Worm (Caenorhabditis elegans) whole organism, L1 larva: ENCODE measurements around the gene nlp-20.
A peak's percentile ranks its signal among the peaks of the same experiment; 100 is the strongest.
"Not testable (repeated sequence)": the region's sequence is repeated elsewhere in the genome, so short reads cannot be mapped to it uniquely, and the experiment has no call there.

Experiments
- C34B4.2 ChIP-seq: sonication (generic microtip); optimal IDR thresholded peaks from 2 replicates; lab custom pipeline; 2017; ENCODE audit warnings: mild to moderate bottlenecking, missing genetic modification characterization, missing compliant biosample characterization
- Y116A8C.19 ChIP-seq: sonication (generic microtip); optimal IDR thresholded peaks from 2 replicates; lab custom pipeline; 2016; ENCODE audit warnings: missing compliant biosample characterization, missing genetic modification characterization, borderline replicate concordance
- aha-1 ChIP-seq: fragments of 150-350 bp; optimal IDR thresholded peaks from 2 replicates; lab custom pipeline; 2014; ENCODE audit warnings: missing biosample characterization, missing genetic modification characterization
- alr-1 ChIP-seq: fragments of 200-800 bp; sonication (Bioruptor generic); optimal IDR thresholded peaks from 2 replicates; lab custom pipeline; 2018; ENCODE audit warnings: borderline replicate concordance, mild to moderate bottlenecking, missing genetic modification characterization, missing compliant biosample characterization
- blmp-1 ChIP-seq: fragments of 150-350 bp; optimal IDR thresholded peaks from 2 replicates; lab custom pipeline; 2014; ENCODE audit warnings: missing biosample characterization, missing genetic modification characterization
- ceh-8 ChIP-seq: fragments of 200-800 bp; sonication (Bioruptor generic); optimal IDR thresholded peaks from 2 replicates; lab custom pipeline; 2018; ENCODE audit warnings: mild to moderate bottlenecking, missing genetic modification characterization, moderate library complexity, missing compliant biosample characterization
- dsc-1 ChIP-seq: sonication (generic microtip); optimal IDR thresholded peaks from 2 replicates; lab custom pipeline; 2016; ENCODE audit warnings: mild to moderate bottlenecking, missing genetic modification characterization, missing compliant biosample characterization
- efl-1 ChIP-seq, 4 experiments: fragments of 150-350 bp; optimal IDR thresholded peaks in 3 of 4; peaks in 1 of 4; 1 replicate in 1 of 4; 2 replicates in 3 of 4; lab custom pipeline; 2014; ENCODE audit warnings: missing biosample characterization in 2 of 4, missing genetic modification characterization in 2 of 4, missing genetic modification reagents in 2 of 4
- egl-27 ChIP-seq, 2 experiments: fragments of 150-350 bp in 1 of 2; sonication (generic microtip); optimal IDR thresholded peaks; 3 replicates each; lab custom pipeline; 2017 to 2018; ENCODE audit warnings: missing biosample characterization in 2 of 2, missing genetic modification characterization in 2 of 2, missing genetic modification reagents in 2 of 2
- elt-3 ChIP-seq, 6 experiments: fragments of 150-350 bp in 1 of 6; sonication (generic microtip); optimal IDR thresholded peaks; 2 replicates each; lab custom pipeline; 2017 to 2018; ENCODE audit warnings: missing biosample characterization in 6 of 6, missing genetic modification characterization in 6 of 6, inconsistent platforms in 1 of 6
- fkh-10 ChIP-seq: sonication (generic microtip); optimal IDR thresholded peaks from 2 replicates; lab custom pipeline; 2017; ENCODE audit warnings: missing biosample characterization, missing genetic modification reagents, missing genetic modification characterization
- fkh-4 ChIP-seq: sonication (generic microtip); optimal IDR thresholded peaks from 2 replicates; lab custom pipeline; 2016; ENCODE audit warnings: missing compliant biosample characterization, missing genetic modification characterization, borderline replicate concordance
- fos-1 ChIP-seq: fragments of 150-350 bp; optimal IDR thresholded peaks from 2 replicates; lab custom pipeline; 2014; ENCODE audit warnings: missing biosample characterization, missing genetic modification characterization
- hlh-17 ChIP-seq: fragments of 200-800 bp; sonication (Bioruptor generic); optimal IDR thresholded peaks from 2 replicates; lab custom pipeline; 2018; ENCODE audit warnings: missing genetic modification characterization, mild to moderate bottlenecking, missing compliant biosample characterization, moderate library complexity, borderline replicate concordance
- hpl-2 ChIP-seq: fragments of 150-350 bp; optimal IDR thresholded peaks from 2 replicates; lab custom pipeline; 2014; ENCODE audit warnings: missing biosample characterization, missing genetic modification reagents, missing genetic modification characterization
- isw-1 ChIP-seq: fragments of 200-800 bp; sonication (Bioruptor generic); IDR thresholded peaks from 2 replicates; pipeline ENCODE4 v1.3.6; 2022; ENCODE audit warnings: missing genetic modification characterization, missing compliant biosample characterization
- jun-1 ChIP-seq: fragments of 150-350 bp; optimal IDR thresholded peaks from 2 replicates; lab custom pipeline; 2014; ENCODE audit warnings: missing biosample characterization, missing genetic modification reagents, missing genetic modification characterization
- lin-15B ChIP-seq: fragments of 150-350 bp; sonication (generic microtip); optimal IDR thresholded peaks from 3 replicates; lab custom pipeline; 2014; ENCODE audit warnings: missing biosample characterization, missing genetic modification characterization
- lin-39 ChIP-seq: fragments of 150-350 bp; optimal IDR thresholded peaks from 2 replicates; lab custom pipeline; 2014; ENCODE audit warnings: missing biosample characterization, missing genetic modification reagents, missing genetic modification characterization
- mep-1 ChIP-seq: fragments of 150-350 bp; optimal IDR thresholded peaks from 2 replicates; lab custom pipeline; 2014; ENCODE audit warnings: missing biosample characterization, missing genetic modification characterization
- nhr-11 ChIP-seq: fragments of 150-350 bp; optimal IDR thresholded peaks from 2 replicates; lab custom pipeline; 2014; ENCODE audit warnings: missing biosample characterization, missing genetic modification characterization
- nhr-12 ChIP-seq: sonication (generic microtip); optimal IDR thresholded peaks from 2 replicates; lab custom pipeline; 2017; ENCODE audit warnings: missing biosample characterization, missing genetic modification characterization
- nhr-19 ChIP-seq: fragments of 200-800 bp; sonication (Bioruptor generic); conservative IDR thresholded peaks from 2 replicates; pipeline ENCODE4 v1.3.6; 2022; ENCODE audit warnings: missing genetic modification characterization, missing compliant biosample characterization
- nhr-237 ChIP-seq: fragments of 150-350 bp; optimal IDR thresholded peaks from 2 replicates; lab custom pipeline; 2014; ENCODE audit warnings: missing biosample characterization, missing genetic modification characterization
- nhr-28 ChIP-seq: fragments of 150-350 bp; optimal IDR thresholded peaks from 2 replicates; lab custom pipeline; 2014; ENCODE audit warnings: missing biosample characterization, missing genetic modification characterization
- nhr-71 ChIP-seq: sonication (generic microtip); optimal IDR thresholded peaks from 2 replicates; lab custom pipeline; 2016; ENCODE audit warnings: mild to moderate bottlenecking, missing genetic modification characterization, moderate library complexity, missing compliant biosample characterization
- nhr-77 ChIP-seq: fragments of 150-350 bp; optimal IDR thresholded peaks from 2 replicates; lab custom pipeline; 2014; ENCODE audit warnings: missing biosample characterization, missing genetic modification characterization
- nhr-84 ChIP-seq: sonication (generic microtip); optimal IDR thresholded peaks from 2 replicates; lab custom pipeline; 2017; ENCODE audit warnings: missing biosample characterization, missing genetic modification characterization
- nhr-85 ChIP-seq: sonication (generic microtip); peaks from one replicate; lab custom pipeline; 2016; ENCODE audit warnings: missing genetic modification characterization, inconsistent platforms, missing compliant biosample characterization
- nhr-90 ChIP-seq: sonication (generic microtip); optimal IDR thresholded peaks from 2 replicates; lab custom pipeline; 2016; ENCODE audit warnings: mild to moderate bottlenecking, missing genetic modification characterization, missing compliant biosample characterization; ENCODE audit not compliant: poor library complexity
- pag-3 ChIP-seq: sonication (generic microtip); optimal IDR thresholded peaks from 2 replicates; lab custom pipeline; 2017; ENCODE audit warnings: missing genetic modification characterization, mild to moderate bottlenecking, missing compliant biosample characterization, antibody characterized with exemption, borderline replicate concordance; ENCODE audit not compliant: insufficient read depth
- rnt-1 ChIP-seq: sonication (generic microtip); optimal IDR thresholded peaks from 2 replicates; lab custom pipeline; 2016; ENCODE audit warnings: mild to moderate bottlenecking, missing genetic modification characterization, moderate library complexity, missing compliant biosample characterization
- skn-1 ChIP-seq: fragments of 150-350 bp; optimal IDR thresholded peaks from 2 replicates; lab custom pipeline; 2014; ENCODE audit warnings: missing biosample characterization, missing genetic modification characterization
- snpc-4 ChIP-seq: fragments of 150-350 bp; optimal IDR thresholded peaks from 2 replicates; lab custom pipeline; 2014; ENCODE audit warnings: missing biosample characterization, missing genetic modification characterization
- snu-23 ChIP-seq: sonication (generic microtip); optimal IDR thresholded peaks from 2 replicates; lab custom pipeline; 2016; ENCODE audit warnings: missing genetic modification characterization, missing compliant biosample characterization
- sup-37 ChIP-seq: fragments of 200-800 bp; sonication (Bioruptor generic); optimal IDR thresholded peaks from 2 replicates; lab custom pipeline; 2018; ENCODE audit warnings: mild to moderate bottlenecking, missing genetic modification characterization, missing compliant biosample characterization
- swsn-7 ChIP-seq: sonication (generic microtip); optimal IDR thresholded peaks from 2 replicates; lab custom pipeline; 2016; ENCODE audit warnings: missing genetic modification characterization, missing compliant biosample characterization
- tlp-1 ChIP-seq: fragments of 150-350 bp; optimal IDR thresholded peaks from 2 replicates; lab custom pipeline; 2014; ENCODE audit warnings: missing biosample characterization, missing genetic modification characterization
- unc-130 ChIP-seq: fragments of 150-350 bp; optimal IDR thresholded peaks from 2 replicates; lab custom pipeline; 2017; ENCODE audit warnings: missing biosample characterization, missing genetic modification characterization, inconsistent platforms
- unc-98 ChIP-seq: fragments of 200-800 bp; sonication (Bioruptor generic); IDR thresholded peaks from 2 replicates; pipeline ENCODE4 v1.3.6; 2022; ENCODE audit warnings: missing genetic modification characterization, missing compliant biosample characterization
- vab-15 ChIP-seq: sonication (generic microtip); optimal IDR thresholded peaks from 2 replicates; lab custom pipeline; 2017; ENCODE audit warnings: missing genotype, mild to moderate bottlenecking, missing genetic modification characterization, missing compliant biosample characterization
- zag-1 ChIP-seq: fragments of 150-350 bp; optimal IDR thresholded peaks from 2 replicates; lab custom pipeline; 2014; ENCODE audit warnings: missing biosample characterization, missing genetic modification characterization
- ztf-4 ChIP-seq: fragments of 150-350 bp; optimal IDR thresholded peaks from 2 replicates; lab custom pipeline; 2014; ENCODE audit warnings: missing biosample characterization, missing genetic modification characterization

Gene nlp-20

ce11 chrIV:7646861-7647260 lies 4.0 kb upstream of the nlp-20 start:
- TF ChIP-seq elt-3 (tag; optimal IDR thresholded peaks at IDR 0.05; lab: Kevin White, UChicago) = no peak
- TF ChIP-seq vab-15 (tag; lab: Kevin White, UChicago) = no peak
- no peak for TF ChIP-seq unc-98 (GFP tag; lab: Robert Waterston, UW)
- no peak for TF ChIP-seq aha-1 (tag; lab: Kevin White, UChicago)
- TF ChIP-seq snu-23 = no peak

ce11 chrIV:7646119-7646518 lies 3.2 kb upstream of the nlp-20 start, which contains the start of gene hmg-5:
Gene hmg-5 (minus strand): TSS chrIV:7646219.
- TF ChIP-seq snu-23 (no peak), lin-39 (tag; lab: Kevin White, UChicago) (no peak), ztf-4 (no peak), hlh-17 (no peak), pag-3 (tag; lab: Kevin White, UChicago) (no peak), Y116A8C.19 (tag; lab: Kevin White, UChicago) (no peak), nhr-77 (no peak), fkh-10 (no peak), nhr-11 (no peak), sup-37 (GFP tag; lab: Kevin White, UChicago) (no peak), tlp-1 (tag; lab: Kevin White, UChicago) (no peak), zag-1 (tag; lab: Kevin White, UChicago) (no peak)

DNA sequence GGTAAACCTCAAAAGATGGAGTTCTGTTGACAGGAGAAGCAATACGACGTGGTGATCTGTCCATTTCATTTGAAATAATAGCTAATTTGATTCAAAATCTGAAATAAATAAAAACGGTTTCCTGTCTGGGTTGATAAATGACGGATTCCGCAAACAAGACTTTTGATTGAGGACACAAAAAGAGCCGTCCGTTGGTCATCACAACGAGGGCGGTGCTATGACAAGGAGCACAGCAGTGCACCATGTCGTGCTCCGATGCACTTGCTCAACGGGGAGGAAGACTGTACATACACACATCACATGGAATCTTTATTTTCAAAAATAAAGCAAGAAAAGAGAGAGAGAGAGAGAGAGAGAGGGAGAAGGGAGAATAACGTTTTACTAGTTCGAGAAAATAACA lies 1.1 kb downstream of the nlp-20 start, which contains the start of gene nep-16:
Gene nep-16 (minus strand): TSS at position 101 of the 400 bp plus-strand sequence.
- TF ChIP-seq dsc-1 (tag; lab: Kevin White, UChicago) (no peak), rnt-1 (tag; lab: Kevin White, UChicago) (no peak), snu-23 (no peak), snpc-4 (no peak), ceh-8 (no peak), nhr-28 (tag; lab: Kevin White, UChicago) (no peak), fkh-4 (no peak)
- TF ChIP-seq, all 84 proteins: peak for 0

- not testable (repeated sequence) for TF ChIP-seq unc-130 (tag; lab: Kevin White, UChicago); alr-1 (tag; lab: Kevin White, UChicago); hpl-2 (GFP tag; lab: Kevin White, UChicago)
Observed at ce11 chrIV:7634578-7634977, 8.3 kb downstream of the nlp-20 start, which contains the start of gene warf-1. Gene warf-1 (plus strand): TSS chrIV:7634786.

DNA sequence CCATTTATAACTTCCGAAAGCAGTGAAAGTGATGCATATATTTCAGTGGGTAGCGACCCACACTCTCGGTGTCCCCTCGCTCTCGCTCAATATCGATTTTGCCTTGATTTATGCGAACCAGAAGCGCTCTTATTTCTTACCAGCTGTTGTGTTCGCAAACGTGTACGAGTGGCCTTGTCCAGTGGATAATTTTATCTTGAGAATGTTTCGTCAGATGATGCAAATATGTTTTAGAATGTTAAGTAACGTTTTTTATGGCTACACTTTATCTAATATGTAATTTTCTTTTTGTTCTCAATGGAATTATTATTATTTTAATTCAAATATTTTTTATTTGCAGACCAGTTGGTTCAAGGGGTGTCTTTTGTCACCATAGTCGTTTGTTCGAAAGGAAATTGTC lies 9.9 kb downstream of the nlp-20 start, which contains the start of gene plp-1:
Gene plp-1 (plus strand): TSS at position 341 of the 400 bp plus-strand sequence.
- TF ChIP-seq mep-1 (peak; percentile 19), swsn-7 (tag; lab: Kevin White, UChicago) (no peak), blmp-1 (tag; lab: Kevin White, UChicago) (peak; percentile 17)

DNA sequence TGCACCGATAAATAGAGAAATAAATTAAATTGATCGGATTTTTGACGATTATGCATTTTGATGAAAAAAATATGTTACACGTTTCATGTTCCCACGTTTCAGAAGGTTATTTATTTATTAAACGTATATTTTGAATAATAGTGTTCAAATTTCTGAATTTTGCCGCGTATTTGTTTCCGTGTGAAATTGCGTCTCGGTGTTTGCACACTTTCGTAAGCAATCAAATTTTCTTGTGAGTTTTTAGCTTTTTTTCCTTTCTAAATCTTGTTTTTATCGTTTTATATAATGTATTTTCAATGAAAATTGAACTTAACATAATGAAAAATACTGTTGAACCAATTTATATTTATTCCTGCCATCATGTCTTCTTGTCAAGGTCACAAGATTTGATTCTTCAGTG lies 10.3 kb downstream of the nlp-20 start, which contains the start of gene F45E4.6:
Gene F45E4.6 (minus strand): TSS at position 14 of the 400 bp plus-strand sequence.
- no peak for TF ChIP-seq fos-1 (tag; lab: Kevin White, UChicago)
- no peak for TF ChIP-seq nhr-85
- peak; percentile 53 for TF ChIP-seq nhr-71 (tag; lab: Kevin White, UChicago)
- TF ChIP-seq nhr-237 (tag; lab: Kevin White, UChicago) = no peak
- TF ChIP-seq hpl-2 (GFP tag; lab: Kevin White, UChicago) = no peak
- TF ChIP-seq egl-27 (tag; optimal IDR thresholded peaks at IDR 0.05; lab: Kevin White, UChicago) = no peak
- TF ChIP-seq isw-1 (GFP tag; lab: Robert Waterston, UW) = no peak
- TF ChIP-seq unc-98 (GFP tag; lab: Robert Waterston, UW) = no peak
- TF ChIP-seq tlp-1 (tag; lab: Kevin White, UChicago) = no peak
- no peak for TF ChIP-seq nhr-12 (tag; lab: Kevin White, UChicago)
- no peak for TF ChIP-seq C34B4.2
- TF ChIP-seq lin-15B (tag; lab: Kevin White, UChicago) = peak; percentile 13
- no peak for TF ChIP-seq fkh-4
- no peak for TF ChIP-seq aha-1 (tag; lab: Kevin White, UChicago)
- no peak for TF ChIP-seq nhr-84 (tag; lab: Kevin White, UChicago)
- no peak for TF ChIP-seq jun-1
- no peak for TF ChIP-seq pag-3 (tag; lab: Kevin White, UChicago)
- peak; percentile 44 for TF ChIP-seq nhr-90 (tag; lab: Kevin White, UChicago)
- TF ChIP-seq efl-1 (optimal IDR thresholded peaks at IDR 0.05; lab: Kevin White, UChicago) = peak; percentile 93 to 94
- peak; percentile 94 to 99 for TF ChIP-seq efl-1 (GFP tag; optimal IDR thresholded peaks at IDR 0.05 in 1 of 2; lab: Kevin White, UChicago)
- TF ChIP-seq skn-1 (tag; lab: Kevin White, UChicago) = peak; percentile 4
- TF ChIP-seq nhr-19 (GFP tag; lab: Robert Waterston, UW) = peak; percentile 22; the same call in 1 of the 2 replicates
- TF ChIP-seq swsn-7 (tag; lab: Kevin White, UChicago) = peak; percentile 54
